Fruit fly (Drosophila melanogaster) whole organism, pupa: ENCODE data around the gene CG31683.

Source experiments
- CG15710 ChIP-seq: fragments of 200-800 bp; sonication (Bioruptor generic); optimal IDR thresholded peaks from 2 replicates; lab custom pipeline; 2018; ENCODE audit warnings: missing biosample characterization, mild to moderate bottlenecking, missing genetic modification characterization, moderate library complexity
- CG32121 ChIP-seq: fragments of 200-800 bp; sonication (Bioruptor generic); IDR thresholded peaks from 2 replicates; pipeline ENCODE4 v1.3.6; 2022; ENCODE audit warnings: missing biosample characterization, missing genetic modification characterization
- CG8159 ChIP-seq: fragments of 200-800 bp; sonication (Bioruptor generic); optimal IDR thresholded peaks from 3 replicates; lab custom pipeline; 2018; ENCODE audit warnings: missing biosample characterization, mild to moderate bottlenecking, missing genetic modification characterization, moderate library complexity
- D1 ChIP-seq: fragments of 200-800 bp; sonication (Bioruptor generic); optimal IDR thresholded peaks from 2 replicates; lab custom pipeline; 2018; ENCODE audit warnings: missing biosample characterization, mild to moderate bottlenecking, missing genetic modification characterization, moderate library complexity
- EcR ChIP-seq: fragments of 200-800 bp; sonication (Bioruptor generic); optimal IDR thresholded peaks from 3 replicates; lab custom pipeline; 2019; ENCODE audit warnings: missing biosample characterization, missing genetic modification characterization, mild to moderate bottlenecking, moderate library complexity, missing genetic modification reagents
- gl ChIP-seq: fragments of 200-800 bp; sonication (Bioruptor generic); optimal IDR thresholded peaks from 2 replicates; lab custom pipeline; 2018; ENCODE audit warnings: missing biosample characterization, mild to moderate bottlenecking, missing genetic modification characterization

DNA sequence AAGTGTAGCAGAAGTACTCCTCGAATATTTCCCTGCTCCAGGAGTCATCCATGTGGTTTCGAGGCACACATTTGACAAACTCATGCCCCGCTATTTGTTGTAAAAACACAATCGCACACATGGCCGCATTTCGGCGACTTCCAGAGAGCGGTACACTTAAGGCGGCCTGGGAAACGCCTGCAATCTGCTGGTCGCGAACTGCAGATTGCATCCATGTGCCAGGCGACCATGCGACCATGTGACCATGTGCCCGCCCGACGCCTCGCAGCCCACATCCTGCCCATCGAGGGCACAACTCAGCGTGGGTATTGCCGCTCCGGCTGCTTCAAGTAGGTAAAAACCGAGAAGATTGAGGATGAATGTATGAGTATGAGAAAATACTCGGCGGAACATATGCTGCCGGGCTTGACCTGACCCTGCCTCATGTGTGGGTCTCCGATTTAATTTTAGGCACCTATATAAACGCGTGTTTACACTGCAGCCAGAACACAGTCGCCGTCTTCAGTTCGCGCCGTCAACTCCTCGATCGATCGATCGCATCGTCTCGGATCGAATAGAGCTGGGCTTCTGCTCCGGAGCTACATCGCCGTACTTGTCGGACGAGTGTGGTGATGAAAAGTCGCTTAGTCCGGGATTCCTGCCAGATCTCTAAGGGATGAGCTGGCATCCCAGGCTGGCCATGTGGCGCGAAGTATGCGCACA is 36.4 kb upstream of the CG31683 start:
- TF ChIP-seq CG15710 (no peak), EcR (GFP tag; lab: Kevin White, UChicago) (no peak), D1 (tag; lab: Kevin White, UChicago) (no peak), gl (tag; lab: Kevin White, UChicago) (no peak), CG8159 (tag; lab: Kevin White, UChicago) (no peak), CG32121 (GFP tag; lab: Robert Waterston, UW) (no peak)
